Fruit fly (Drosophila melanogaster) ovary, adult (tissue): ENCODE measurements around the gene Ir7c.

Source experiments
- CG17801 ChIP-seq: fragments of 200-800 bp; optimal IDR thresholded peaks from 2 replicates; lab custom pipeline; 2019; ENCODE audit warnings: missing biosample characterization, mild to moderate bottlenecking, missing genetic modification characterization, moderate library complexity; ENCODE audit not compliant: partially characterized antibody

Ir7c gene

dm6 chrX:7893411-7894122 lies 19.4 kb downstream of the Ir7c start, which contains the start of the genes CG45089, ND-MNLL and p115:
TSS of gene CG45089 (minus strand) at chrX:7893798.
TSS of gene ND-MNLL (minus strand) at chrX:7893798.
TSS of gene p115 (plus strand) at chrX:7894031.
- peak; percentile 73 for TF ChIP-seq CG17801 (GFP tag; lab: Kevin White, UChicago)

- TF ChIP-seq CG17801 (GFP tag; lab: Kevin White, UChicago), result no peak
Observed at dm6 chrX:7900659-7901058, 26.5 kb downstream of the Ir7c start.

- peak; percentile 78 for TF ChIP-seq CG17801 (GFP tag; lab: Kevin White, UChicago)
Observed at dm6 chrX:7901153-7902038, 27.2 kb downstream of the Ir7c start, which contains the start of the genes RpS6 and bys. TSS of gene RpS6 (minus strand) at chrX:7901331. TSS of gene bys (plus strand) at chrX:7901880.

- peak; percentile 85 for TF ChIP-seq CG17801 (GFP tag; lab: Kevin White, UChicago)
Observed at dm6 chrX:7908239-7909068, 34.3 kb downstream of the Ir7c start, which contains the start of the genes dpr14 and spidey. TSS of gene dpr14 (minus strand) at chrX:7908286. TSS of gene spidey (plus strand) at chrX:7908931.

- no peak for TF ChIP-seq CG17801 (GFP tag; lab: Kevin White, UChicago)
Observed at dm6 chrX:7909069-7909389, 34.8 kb downstream of the Ir7c start.

- TF ChIP-seq CG17801 (GFP tag; lab: Kevin White, UChicago), result no peak
Observed at dm6 chrX:7909482-7909881, 35.3 kb downstream of the Ir7c start.

- peak; percentile 43 for TF ChIP-seq CG17801 (GFP tag; lab: Kevin White, UChicago)
Observed at dm6 chrX:7911983-7912630, 37.9 kb downstream of the Ir7c start, which contains the start of gene snz. TSS of gene snz (plus strand) at chrX:7912089.

dm6 chrX:7920081-7920688 lies 46.0 kb downstream of the Ir7c start, which contains the start of the genes hdm and Ykt6:
TSS of gene hdm (minus strand) at chrX:7920131.
TSS of gene Ykt6 (plus strand) at chrX:7920409.
- TF ChIP-seq CG17801 (GFP tag; lab: Kevin White, UChicago), result peak; percentile 82

- no peak for TF ChIP-seq CG17801 (GFP tag; lab: Kevin White, UChicago)
Observed at dm6 chrX:7923063-7923462, 48.9 kb downstream of the Ir7c start.

dm6 chrX:7924913-7925312 lies 50.7 kb downstream of the Ir7c start:
- no peak for TF ChIP-seq CG17801 (GFP tag; lab: Kevin White, UChicago)
